Fruit fly (Drosophila melanogaster): ENCODE results near the gene ine.
A peak's percentile ranks its signal among the peaks of the same experiment; 100 is the strongest.

ine gene

DNA sequence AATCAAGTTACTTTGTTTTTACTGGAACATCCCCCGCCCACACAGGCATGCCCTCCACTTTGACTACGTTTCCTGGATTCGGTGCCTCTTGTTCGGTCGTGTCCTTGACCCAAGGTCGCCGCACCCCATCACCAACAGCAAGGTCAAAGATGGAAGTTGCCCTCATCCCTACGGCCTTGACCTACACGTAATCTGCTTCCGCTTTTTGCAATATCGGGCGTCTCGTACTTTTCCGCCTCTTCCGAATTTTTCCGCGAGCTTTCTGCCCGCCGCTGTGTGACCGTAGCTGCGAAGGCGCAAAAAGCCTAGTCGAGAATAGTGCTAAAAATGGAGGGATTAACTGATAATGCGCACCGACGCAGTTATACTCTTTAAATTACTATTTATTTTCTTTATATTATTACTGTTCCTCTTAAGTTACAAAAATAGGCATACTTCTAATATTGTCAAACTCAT is 20.3 kb downstream of the ine start, which contains the start of gene Gs1l (continued):
- TF ChIP-seq CG17568 (GFP tag; optimal IDR thresholded peaks at IDR 0.05): no peak
- TF ChIP-seq CG6272 (GFP tag; IDR thresholded peaks at IDR 0.05): no peak
- TF ChIP-seq gcm (GFP tag; optimal IDR thresholded peaks at IDR 0.05): no peak
- TF ChIP-seq Hr51 (GFP tag; optimal IDR thresholded peaks at IDR 0.05): peak in 1 of 2 experiments; percentile 21
- no peak for TF ChIP-seq dpn (GFP tag; optimal IDR thresholded peaks at IDR 0.05)
- TF ChIP-seq CG10565 (GFP tag; optimal IDR thresholded peaks at IDR 0.05): no peak
- TF ChIP-seq bowl (GFP tag; IDR thresholded peaks at IDR 0.05): no peak
- TF ChIP-seq crp (GFP tag; optimal IDR thresholded peaks at IDR 0.05): no peak
- no peak for TF ChIP-seq CG10959 (GFP tag; IDR thresholded peaks at IDR 0.05)
- TF ChIP-seq aop (GFP tag; IDR thresholded peaks at IDR 0.05): no peak
- TF ChIP-seq psq (GFP tag; optimal IDR thresholded peaks at IDR 0.05): no peak
- no peak for TF ChIP-seq CG17359 (tag; optimal IDR thresholded peaks at IDR 0.05)
- no peak for TF ChIP-seq lilli (GFP tag; optimal IDR thresholded peaks at IDR 0.05)
- no peak for TF ChIP-seq pnt (GFP tag; optimal IDR thresholded peaks at IDR 0.05)
- no peak for TF ChIP-seq CG12744 (GFP tag; optimal IDR thresholded peaks at IDR 0.05)
- TF ChIP-seq corto (GFP tag; optimal IDR thresholded peaks at IDR 0.05): no peak
- no peak for TF ChIP-seq gce (GFP tag; IDR thresholded peaks at IDR 0.05)
- TF ChIP-seq emc (GFP tag; optimal IDR thresholded peaks at IDR 0.05): no peak
- no peak for TF ChIP-seq Lim3 (GFP tag; IDR thresholded peaks at IDR 0.05)
- no peak for TF ChIP-seq CG9437 (GFP tag; optimal IDR thresholded peaks at IDR 0.05)
- TF ChIP-seq ewg (GFP tag; optimal IDR thresholded peaks at IDR 0.05): no peak
- TF ChIP-seq mld (GFP tag; IDR thresholded peaks at IDR 0.05; ENCODE audit: partially characterized antibody): no peak
- peak; percentile 23 for TF ChIP-seq CoRest (tag; optimal IDR thresholded peaks at IDR 0.05)
- no peak for TF ChIP-seq Kr (GFP tag; optimal IDR thresholded peaks at IDR 0.05)
- no peak for TF ChIP-seq gsb (GFP tag; IDR thresholded peaks at IDR 0.05)
- no peak for TF ChIP-seq ems (GFP tag; optimal IDR thresholded peaks at IDR 0.05)
- TF ChIP-seq oc (tag; optimal IDR thresholded peaks at IDR 0.05): no peak
- TF ChIP-seq CG14710 (tag; optimal IDR thresholded peaks at IDR 0.05): peak; percentile 16
- no peak for TF ChIP-seq CG8924 (tag; optimal IDR thresholded peaks at IDR 0.05)
- TF ChIP-seq chif (GFP tag; optimal IDR thresholded peaks at IDR 0.05): no peak
- no peak for TF ChIP-seq CG3281 (GFP tag; optimal IDR thresholded peaks at IDR 0.05)
- no peak for TF ChIP-seq CG7987 (GFP tag; optimal IDR thresholded peaks at IDR 0.05)
- TF ChIP-seq peb (GFP tag; IDR thresholded peaks at IDR 0.05): no peak
- TF ChIP-seq CG17829 (tag; optimal IDR thresholded peaks at IDR 0.05): no peak
- TF ChIP-seq CG1024 (GFP tag; IDR thresholded peaks at IDR 0.05): no peak
- TF ChIP-seq CG2889 (GFP tag; IDR thresholded peaks at IDR 0.05): no peak
- TF ChIP-seq Optix (GFP tag; IDR thresholded peaks at IDR 0.05): no peak
- TF ChIP-seq CG17385 (GFP tag; optimal IDR thresholded peaks at IDR 0.05): no peak
- no peak for TF ChIP-seq Rx (GFP tag; IDR thresholded peaks at IDR 0.05)
- TF ChIP-seq lmd (GFP tag; IDR thresholded peaks at IDR 0.05): no peak; the same call in 1 of the 2 replicates
- TF ChIP-seq CG2129 (GFP tag; IDR thresholded peaks at IDR 0.05; ENCODE audit: partially characterized antibody): no peak
- no peak for TF ChIP-seq ssp (GFP tag; IDR thresholded peaks at IDR 0.05)
- no peak for TF ChIP-seq nom (GFP tag; optimal IDR thresholded peaks at IDR 0.05)
- TF ChIP-seq fd64A (GFP tag; optimal IDR thresholded peaks at IDR 0.05): no peak
- no peak for TF ChIP-seq da (GFP tag; optimal IDR thresholded peaks at IDR 0.05)
- TF ChIP-seq kni (GFP tag; optimal IDR thresholded peaks at IDR 0.05): no peak
- TF ChIP-seq otp (GFP tag; IDR thresholded peaks at IDR 0.05): no peak
- TF ChIP-seq cg (GFP tag; optimal IDR thresholded peaks at IDR 0.05): no peak
- TF ChIP-seq BtbVII (GFP tag; optimal IDR thresholded peaks at IDR 0.05): no peak
- no peak for TF ChIP-seq fd3F (GFP tag; optimal IDR thresholded peaks at IDR 0.05)
- no peak for TF ChIP-seq HLH4C (GFP tag; IDR thresholded peaks at IDR 0.05; ENCODE audit: partially characterized antibody)
